Worm (Caenorhabditis elegans): ENCODE results near the gene C02F5.14.

The C02F5.14 gene

DNA sequence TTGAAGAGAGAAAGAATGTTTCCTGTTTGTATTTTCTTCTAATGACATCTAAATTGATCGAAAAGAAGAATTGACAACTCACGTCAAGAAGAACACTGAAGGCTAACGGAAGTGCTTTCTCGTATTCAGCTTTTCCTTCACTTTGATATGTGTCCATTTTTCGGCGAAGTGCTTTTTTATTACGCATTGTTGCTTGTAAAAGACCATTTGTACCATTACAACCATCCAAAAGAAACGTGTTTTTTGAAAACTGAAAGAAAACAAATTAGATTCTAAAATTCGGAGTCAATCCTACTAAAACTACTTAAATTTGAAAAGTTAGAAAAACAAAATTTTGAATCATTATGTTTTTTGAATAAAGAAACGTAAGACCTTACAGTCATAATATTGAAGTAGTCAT lies 36.3 kb downstream of the C02F5.14 start:
- TF ChIP-seq F13H6.1 (tag; optimal IDR thresholded peaks at IDR 0.05), result no peak
- no peak for TF ChIP-seq egl-27 (tag; optimal IDR thresholded peaks at IDR 0.05)
- TF ChIP-seq aly-2 (tag; optimal IDR thresholded peaks at IDR 0.05), result no peak
- TF ChIP-seq unc-55 (GFP tag; optimal IDR thresholded peaks at IDR 0.05), result no peak
- no peak for TF ChIP-seq ZK546.5 (tag; optimal IDR thresholded peaks at IDR 0.05)
- no peak for TF ChIP-seq Y55F3AM.14 (GFP tag; optimal IDR thresholded peaks at IDR 0.05)
- no peak for TF ChIP-seq lin-13 (GFP tag; optimal IDR thresholded peaks at IDR 0.05)
- no peak for TF ChIP-seq nhr-12 (tag; optimal IDR thresholded peaks at IDR 0.05)
- TF ChIP-seq fos-1 (tag; optimal IDR thresholded peaks at IDR 0.05), result no peak
- no peak for TF ChIP-seq lsy-2 (tag; optimal IDR thresholded peaks at IDR 0.05)
- no peak for TF ChIP-seq crh-2 (tag; optimal IDR thresholded peaks at IDR 0.05)
- TF ChIP-seq sem-4 (tag; optimal IDR thresholded peaks at IDR 0.05), result no peak
- no peak for TF ChIP-seq R02D3.7 (tag; optimal IDR thresholded peaks at IDR 0.05)

DNA sequence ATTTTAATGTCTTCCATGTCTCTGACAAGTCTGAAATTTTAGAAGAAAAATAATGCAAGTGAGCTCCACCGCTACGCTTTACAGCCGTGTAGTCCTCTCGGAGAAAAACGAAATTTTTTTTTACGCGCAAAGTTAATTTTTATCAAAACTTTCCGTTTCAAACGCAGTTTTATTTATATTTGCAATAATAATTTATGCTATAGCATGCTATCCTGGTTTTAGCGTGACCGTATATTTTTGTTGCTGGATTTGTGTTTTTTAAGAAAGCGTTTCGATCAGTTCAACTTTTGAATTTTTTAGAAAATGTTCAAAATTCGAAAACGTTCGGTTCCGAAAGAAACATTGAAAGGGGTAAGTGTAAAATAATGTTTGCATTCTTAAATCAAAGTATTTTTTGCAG lies 43.6 kb downstream of the C02F5.14 start, which contains the start of gene C50C3.1:
TSS of gene C50C3.1 (plus strand) at position 301 of the 400 bp plus-strand sequence.
- TF ChIP-seq mdl-1 (tag; optimal IDR thresholded peaks at IDR 0.05), result no peak

DNA sequence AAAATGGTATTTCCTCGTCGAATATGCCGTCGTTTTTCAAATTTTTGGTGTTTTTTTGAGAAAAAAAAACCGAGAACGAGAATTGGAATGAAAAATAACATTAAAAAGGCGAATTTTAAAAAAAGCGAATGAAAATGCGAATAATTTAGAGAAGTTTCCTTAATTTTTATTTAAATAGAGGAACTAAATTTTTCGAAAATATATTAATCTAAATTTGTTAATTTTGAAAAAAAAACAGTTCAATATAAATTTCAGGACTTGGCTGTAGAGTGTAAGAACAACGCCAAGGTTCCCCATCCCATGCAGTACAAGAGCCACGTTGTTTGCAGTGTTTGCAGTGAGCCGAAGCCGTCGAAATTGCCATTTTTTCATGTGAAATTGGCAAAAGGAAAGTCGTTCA lies 44.8 kb downstream of the C02F5.14 start, which contains the start of gene C50C3.19:
TSS of gene C50C3.19 (plus strand) at position 301 of the 400 bp plus-strand sequence.
- TF ChIP-seq nhr-12 (tag; optimal IDR thresholded peaks at IDR 0.05) (no peak), C34F6.9 (tag; optimal IDR thresholded peaks at IDR 0.05) (no peak), nhr-6 (tag; optimal IDR thresholded peaks at IDR 0.05) (no peak), Y55F3AM.14 (GFP tag; optimal IDR thresholded peaks at IDR 0.05) (no peak), ztf-11 (tag; optimal IDR thresholded peaks at IDR 0.05) (no peak), blmp-1 (tag; optimal IDR thresholded peaks at IDR 0.05; ENCODE audit: insufficient read depth) (no peak), elt-3 (tag; optimal IDR thresholded peaks at IDR 0.05) (no peak), crh-2 (tag; optimal IDR thresholded peaks at IDR 0.05) (no peak)

DNA sequence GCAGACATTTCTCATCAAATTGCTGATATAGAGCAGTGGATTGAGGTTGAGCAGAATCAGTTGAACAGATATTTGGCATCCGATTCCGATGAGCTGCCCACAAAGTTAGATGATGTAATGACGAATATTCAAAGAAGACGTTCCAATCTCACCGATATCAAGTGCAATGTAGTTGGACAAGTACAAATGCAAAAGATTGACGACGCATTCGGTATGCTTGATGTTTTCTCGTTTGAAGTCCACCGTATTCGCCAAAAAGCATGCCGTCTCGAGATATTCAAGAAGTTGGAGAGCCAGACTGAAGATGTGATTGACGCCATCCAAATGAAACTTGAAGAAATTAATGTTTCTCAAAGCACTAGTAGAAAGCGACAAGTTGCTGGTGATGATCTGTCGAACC lies 50.2 kb downstream of the C02F5.14 start:
- no peak for TF ChIP-seq ztf-4 (tag; optimal IDR thresholded peaks at IDR 0.05)
- no peak for TF ChIP-seq mbf-1 (tag; optimal IDR thresholded peaks at IDR 0.05)
- TF ChIP-seq elt-3 (tag; optimal IDR thresholded peaks at IDR 0.05), result no peak
- TF ChIP-seq Y55F3AM.14 (GFP tag; optimal IDR thresholded peaks at IDR 0.05), result no peak
- no peak for TF ChIP-seq nhr-6 (tag; optimal IDR thresholded peaks at IDR 0.05)
- TF ChIP-seq ama-1 (optimal IDR thresholded peaks at IDR 0.05), result no peak
- no peak for TF ChIP-seq sem-4 (tag; optimal IDR thresholded peaks at IDR 0.05)
- TF ChIP-seq egl-27 (tag; optimal IDR thresholded peaks at IDR 0.05), result no peak
- TF ChIP-seq nhr-21 (tag; optimal IDR thresholded peaks at IDR 0.05), result no peak
- TF ChIP-seq mdl-1 (tag; optimal IDR thresholded peaks at IDR 0.05), result no peak
- no peak for TF ChIP-seq aly-2 (tag; optimal IDR thresholded peaks at IDR 0.05)
- TF ChIP-seq nhr-23 (tag; optimal IDR thresholded peaks at IDR 0.05), result no peak
- no peak for TF ChIP-seq C34F6.9 (tag; optimal IDR thresholded peaks at IDR 0.05)
- no peak for TF ChIP-seq nhr-129 (tag; optimal IDR thresholded peaks at IDR 0.05)
- TF ChIP-seq nhr-25 (tag; optimal IDR thresholded peaks at IDR 0.05), result no peak
- TF ChIP-seq ztf-11 (tag; optimal IDR thresholded peaks at IDR 0.05), result no peak
- no peak for TF ChIP-seq unc-62 (GFP tag; optimal IDR thresholded peaks at IDR 0.05)
- no peak for TF ChIP-seq blmp-1 (tag; optimal IDR thresholded peaks at IDR 0.05; ENCODE audit: insufficient read depth)
- no peak for TF ChIP-seq snpc-4 (tag; optimal IDR thresholded peaks at IDR 0.05)
- TF ChIP-seq F13H6.1 (tag; optimal IDR thresholded peaks at IDR 0.05), result no peak
